Worm (Caenorhabditis elegans) whole organism, L4 larva: Measurements from ENCODE around the gene F09G2.1.
A peak's percentile ranks its signal among the peaks of the same experiment; 100 is the strongest.

Source experiments
- F10B5.3 ChIP-seq: sonication (generic microtip); optimal IDR thresholded peaks from 2 replicates; lab custom pipeline; 2016; ENCODE audit warnings: mild to moderate bottlenecking, missing genetic modification characterization, missing compliant biosample characterization
- F44E2.7 ChIP-seq: fragments of 200-800 bp; sonication (Bioruptor generic); IDR thresholded peaks from 2 replicates; pipeline ENCODE4 v2.1.2; 2022; ENCODE audit warnings: missing genetic modification characterization, missing compliant biosample characterization
- Y105C5A.15 ChIP-seq: fragments of 200-800 bp; sonication (Bioruptor generic); IDR thresholded peaks from 2 replicates; pipeline ENCODE4 v1.3.6; 2022; ENCODE audit warnings: missing genetic modification characterization, missing compliant biosample characterization
- aha-1 ChIP-seq: fragments of 150-350 bp; peaks from one replicate; lab custom pipeline; 2014; ENCODE audit warnings: missing biosample characterization, missing genetic modification characterization
- aly-2 ChIP-seq: sonication (generic microtip); optimal IDR thresholded peaks from 2 replicates; lab custom pipeline; 2018; ENCODE audit warnings: missing biosample characterization, missing genetic modification characterization
- ama-1 ChIP-seq: fragments of 150-350 bp; optimal IDR thresholded peaks from 2 replicates; lab custom pipeline; 2014; ENCODE audit warnings: inconsistent platforms, mixed read lengths
- attf-4 ChIP-seq: sonication (generic microtip); optimal IDR thresholded peaks from 3 replicates; lab custom pipeline; 2017; ENCODE audit warnings: missing biosample characterization, missing genetic modification characterization
- ceh-28 ChIP-seq: fragments of 150-350 bp; optimal IDR thresholded peaks from 2 replicates; lab custom pipeline; 2014; ENCODE audit warnings: missing biosample characterization, missing genetic modification reagents, missing genetic modification characterization
- ceh-32 ChIP-seq: sonication (generic microtip); optimal IDR thresholded peaks from 2 replicates; lab custom pipeline; 2016; ENCODE audit warnings: mild to moderate bottlenecking, missing genetic modification characterization, missing compliant biosample characterization; ENCODE audit not compliant: poor library complexity
- ceh-44 ChIP-seq: fragments of 200-800 bp; sonication (Bioruptor generic); IDR thresholded peaks from 2 replicates; pipeline ENCODE4 v1.3.6; 2022; ENCODE audit warnings: missing genetic modification reagents, missing genetic modification characterization, missing compliant biosample characterization
- ceh-82 ChIP-seq: sonication (generic microtip); optimal IDR thresholded peaks from 2 replicates; lab custom pipeline; 2017; ENCODE audit warnings: missing biosample characterization, missing genetic modification characterization
- cey-2 ChIP-seq: sonication (generic microtip); optimal IDR thresholded peaks from 3 replicates; lab custom pipeline; 2017; ENCODE audit warnings: missing genetic modification characterization, mild to moderate bottlenecking, missing compliant biosample characterization, antibody characterized with exemption, borderline replicate concordance; ENCODE audit not compliant: insufficient read depth
- ctbp-1 ChIP-seq: fragments of 200-800 bp; sonication (Bioruptor generic); IDR thresholded peaks from 2 replicates; pipeline ENCODE4 v1.3.6; 2022; ENCODE audit warnings: missing genetic modification reagents, missing genetic modification characterization, missing compliant biosample characterization
- dmd-9 ChIP-seq: fragments of 200-800 bp; sonication (Bioruptor generic); IDR thresholded peaks from 2 replicates; pipeline ENCODE4 v1.3.6; 2022; ENCODE audit warnings: missing genetic modification reagents, missing genetic modification characterization, missing compliant biosample characterization
- dpl-1 ChIP-seq: fragments of 150-350 bp; optimal IDR thresholded peaks from 2 replicates; lab custom pipeline; 2014; ENCODE audit warnings: missing biosample characterization, missing genetic modification reagents, missing genetic modification characterization
- duxl-1 ChIP-seq: sonication (generic microtip); optimal IDR thresholded peaks from 2 replicates; lab custom pipeline; 2016; ENCODE audit warnings: mild to moderate bottlenecking, missing genetic modification characterization, moderate library complexity, missing compliant biosample characterization; ENCODE audit not compliant: poor library complexity
- egl-27 ChIP-seq: sonication (generic microtip); optimal IDR thresholded peaks from 3 replicates; lab custom pipeline; 2017; ENCODE audit warnings: missing biosample characterization, missing genetic modification reagents, missing genetic modification characterization
- egl-43 ChIP-seq: fragments of 200-800 bp; sonication (Bioruptor generic); IDR thresholded peaks from 2 replicates; pipeline ENCODE4 v1.3.6; 2022; ENCODE audit warnings: missing genetic modification reagents, missing genetic modification characterization, missing compliant biosample characterization
- fos-1 ChIP-seq: fragments of 150-350 bp; optimal IDR thresholded peaks from 2 replicates; lab custom pipeline; 2014; ENCODE audit warnings: missing biosample characterization, missing genetic modification characterization
- hif-1 ChIP-seq, 2 experiments: sonication (generic microtip); optimal IDR thresholded peaks; 2 replicates each; lab custom pipeline; 2016 to 2017; ENCODE audit warnings: missing compliant biosample characterization in 2 of 2, missing genetic modification characterization in 2 of 2, missing genetic modification reagents in 2 of 2, missing genotype in 2 of 2, mild to moderate bottlenecking in 1 of 2
- hlh-11 ChIP-seq: fragments of 200-800 bp; sonication (Bioruptor generic); optimal IDR thresholded peaks from 2 replicates; lab custom pipeline; 2018; ENCODE audit warnings: mild to moderate bottlenecking, missing genetic modification characterization, missing compliant biosample characterization
- hlh-30 ChIP-seq: sonication (generic microtip); optimal IDR thresholded peaks from 2 replicates; lab custom pipeline; 2017; ENCODE audit warnings: antibody characterized with exemption, mild to moderate bottlenecking, missing genetic modification characterization, missing compliant biosample characterization; ENCODE audit not compliant: insufficient read depth
- hmg-1.1 ChIP-seq: fragments of 200-800 bp; sonication (Bioruptor generic); IDR thresholded peaks from 2 replicates; pipeline ENCODE4 v1.3.6; 2022; ENCODE audit warnings: missing genetic modification reagents, missing genetic modification characterization, missing compliant biosample characterization
- lim-7 ChIP-seq: fragments of 200-800 bp; sonication (Bioruptor generic); IDR thresholded peaks from 2 replicates; pipeline ENCODE4 v1.3.6; 2022; ENCODE audit warnings: missing genetic modification characterization, missing compliant biosample characterization
- lin-13 ChIP-seq: fragments of 150-350 bp; optimal IDR thresholded peaks from 2 replicates; lab custom pipeline; 2014; ENCODE audit warnings: missing biosample characterization, missing genetic modification reagents, missing genetic modification characterization
- lin-15B ChIP-seq: fragments of 150-350 bp; sonication (generic microtip); optimal IDR thresholded peaks from 3 replicates; lab custom pipeline; 2014; ENCODE audit warnings: missing biosample characterization, missing genetic modification characterization
- lin-29 ChIP-seq: fragments of 200-800 bp; sonication (Bioruptor generic); IDR thresholded peaks from 2 replicates; pipeline ENCODE4 v1.3.6; 2022; ENCODE audit warnings: missing genetic modification reagents, missing genetic modification characterization, missing compliant biosample characterization
- lin-39 ChIP-seq: fragments of 150-350 bp; optimal IDR thresholded peaks from 2 replicates; lab custom pipeline; 2014; ENCODE audit warnings: missing biosample characterization, missing genetic modification reagents, missing genetic modification characterization
- lsy-2 ChIP-seq, 2 experiments: fragments of 150-350 bp in 1 of 2; sonication (generic microtip) in 1 of 2; optimal IDR thresholded peaks; 2 replicates each; lab custom pipeline; 2014 to 2017; ENCODE audit warnings: missing biosample characterization in 2 of 2, missing genetic modification characterization in 2 of 2
- madf-5 ChIP-seq, 2 experiments: fragments of 200-800 bp; sonication (Bioruptor generic); IDR thresholded peaks; 2 replicates each; pipeline ENCODE4 v1.3.6; 2022; ENCODE audit warnings: missing compliant biosample characterization in 2 of 2, missing genetic modification characterization in 2 of 2
- madf-9 ChIP-seq: fragments of 200-800 bp; sonication (Bioruptor generic); conservative IDR thresholded peaks from 2 replicates; pipeline ENCODE4 v1.3.6; 2022; ENCODE audit warnings: missing genetic modification reagents, missing genetic modification characterization, missing compliant biosample characterization
- mes-2 ChIP-seq: sonication (generic microtip); optimal IDR thresholded peaks from 2 replicates; lab custom pipeline; 2016; ENCODE audit warnings: missing genotype, mild to moderate bottlenecking, missing genetic modification characterization, missing compliant biosample characterization; ENCODE audit not compliant: poor library complexity, severe bottlenecking
- mxl-2 ChIP-seq: fragments of 200-800 bp; sonication (Bioruptor generic); conservative IDR thresholded peaks from 2 replicates; pipeline ENCODE4 v1.3.6; 2022; ENCODE audit warnings: missing genetic modification reagents, missing genetic modification characterization, missing compliant biosample characterization
- nhr-10 ChIP-seq: fragments of 150-350 bp; optimal IDR thresholded peaks from 2 replicates; lab custom pipeline; 2014; ENCODE audit warnings: missing biosample characterization, missing genetic modification characterization
- nhr-111 ChIP-seq: fragments of 200-800 bp; sonication (Bioruptor generic); optimal IDR thresholded peaks from 2 replicates; lab custom pipeline; 2018; ENCODE audit warnings: mild to moderate bottlenecking, missing genetic modification characterization, missing compliant biosample characterization
- nhr-237 ChIP-seq: sonication (generic microtip); optimal IDR thresholded peaks from 2 replicates; lab custom pipeline; 2017; ENCODE audit warnings: missing biosample characterization, missing genetic modification characterization
- nhr-28 ChIP-seq: fragments of 150-350 bp; optimal IDR thresholded peaks from 2 replicates; lab custom pipeline; 2014; ENCODE audit warnings: missing biosample characterization, missing genetic modification characterization
- nhr-41 ChIP-seq: fragments of 200-800 bp; sonication (Bioruptor generic); IDR thresholded peaks from 2 replicates; pipeline ENCODE4 v1.3.6; 2022; ENCODE audit warnings: missing genetic modification reagents, missing genetic modification characterization, missing compliant biosample characterization
- nhr-42 ChIP-seq: fragments of 200-800 bp; sonication (Bioruptor generic); IDR thresholded peaks from 2 replicates; pipeline ENCODE4 v1.3.6; 2022; ENCODE audit warnings: missing genetic modification characterization, missing compliant biosample characterization
- nhr-48 ChIP-seq: sonication (generic microtip); optimal IDR thresholded peaks from 2 replicates; lab custom pipeline; 2016; ENCODE audit warnings: mild to moderate bottlenecking, missing genetic modification characterization, missing compliant biosample characterization
- nhr-77 ChIP-seq: fragments of 150-350 bp; optimal IDR thresholded peaks from 2 replicates; lab custom pipeline; 2014; ENCODE audit warnings: missing biosample characterization, missing genetic modification characterization
- saeg-2 ChIP-seq: fragments of 200-800 bp; sonication (Bioruptor generic); IDR thresholded peaks from 2 replicates; pipeline ENCODE4 v1.3.6; 2022; ENCODE audit warnings: missing genetic modification reagents, missing genetic modification characterization, missing compliant biosample characterization
- sdz-12 ChIP-seq: fragments of 200-800 bp; sonication (Bioruptor generic); optimal IDR thresholded peaks from 2 replicates; lab custom pipeline; 2018; ENCODE audit warnings: mild to moderate bottlenecking, missing genetic modification characterization, missing compliant biosample characterization
- set-16 ChIP-seq: fragments of 200-800 bp; sonication (Bioruptor generic); IDR thresholded peaks from 2 replicates; pipeline ENCODE4 v1.3.6; 2022; ENCODE audit warnings: missing genetic modification reagents, missing genetic modification characterization, missing compliant biosample characterization
- spr-3 ChIP-seq: fragments of 200-800 bp; sonication (Bioruptor generic); optimal IDR thresholded peaks from 2 replicates; lab custom pipeline; 2018; ENCODE audit warnings: mild to moderate bottlenecking, missing genetic modification characterization, missing compliant biosample characterization
- tag-97 ChIP-seq: fragments of 200-800 bp; sonication (Bioruptor generic); IDR thresholded peaks from 2 replicates; pipeline ENCODE4 v1.3.6; 2022; ENCODE audit warnings: missing genetic modification characterization, missing compliant biosample characterization
- vab-7 ChIP-seq: fragments of 200-800 bp; sonication (Bioruptor generic); IDR thresholded peaks from 2 replicates; pipeline ENCODE4 v1.3.6; 2022; ENCODE audit warnings: missing genetic modification reagents, missing genetic modification characterization, missing compliant biosample characterization
- zag-1 ChIP-seq: fragments of 150-350 bp; optimal IDR thresholded peaks from 2 replicates; lab custom pipeline; 2014; ENCODE audit warnings: missing biosample characterization, missing genetic modification characterization
- zfp-2 ChIP-seq: sonication (generic microtip); optimal IDR thresholded peaks from 2 replicates; lab custom pipeline; 2016; ENCODE audit warnings: mild to moderate bottlenecking, missing genetic modification characterization, missing compliant biosample characterization
- zfp-3 ChIP-seq: fragments of 200-800 bp; sonication (Bioruptor generic); conservative IDR thresholded peaks from 2 replicates; pipeline ENCODE4 v1.3.6; 2022; ENCODE audit warnings: missing genetic modification reagents, missing genetic modification characterization, missing compliant biosample characterization
- zip-11 ChIP-seq: fragments of 200-800 bp; sonication (Bioruptor generic); IDR thresholded peaks from 2 replicates; pipeline ENCODE4 v1.3.6; 2022; ENCODE audit warnings: missing genetic modification characterization, missing compliant biosample characterization
- zip-2 ChIP-seq: fragments of 150-350 bp; optimal IDR thresholded peaks from 2 replicates; lab custom pipeline; 2014; ENCODE audit warnings: missing biosample characterization, missing genetic modification characterization

The F09G2.1 gene

DNA sequence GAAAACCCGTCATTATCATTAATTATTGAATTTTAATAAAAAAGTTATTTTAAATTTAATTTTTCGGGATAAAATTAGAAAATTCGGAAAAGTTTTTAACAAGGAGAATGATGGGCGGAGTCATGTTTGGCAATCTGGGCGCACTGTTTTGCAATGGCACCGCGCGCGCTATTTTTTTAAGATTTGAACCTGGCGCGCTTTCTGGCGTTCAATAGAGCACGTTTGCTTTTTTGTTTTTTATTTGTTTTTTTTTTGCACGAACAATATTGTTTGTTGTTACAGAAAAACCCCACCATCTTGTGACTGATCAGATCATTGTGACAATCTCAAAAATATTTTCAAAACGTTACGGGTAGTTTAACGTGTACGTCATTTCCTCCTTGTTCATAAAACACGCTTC is 37.1 kb downstream of the F09G2.1 start, which contains the start of gene hyls-1 (continued):
- TF ChIP-seq lin-15B (tag; lab: Kevin White, UChicago) (peak; percentile 54), zag-1 (tag; lab: Kevin White, UChicago) (no peak), hmg-1.1 (GFP tag; lab: Robert Waterston, UW) (peak; percentile 77), nhr-77 (tag; lab: Kevin White, UChicago) (peak; percentile 71), hlh-30 (tag; lab: Kevin White, UChicago) (peak; percentile 85), zip-2 (no peak), spr-3 (no peak), sdz-12 (GFP tag; lab: Kevin White, UChicago) (no peak), zfp-2 (tag; lab: Kevin White, UChicago) (peak; percentile 27), duxl-1 (tag; lab: Kevin White, UChicago) (peak; percentile 66), madf-9 (GFP tag; lab: Robert Waterston, UW) (no peak), ceh-82 (tag; lab: Kevin White, UChicago) (no peak), F44E2.7 (no peak), attf-4 (tag; lab: Kevin White, UChicago) (no peak), nhr-42 (GFP tag; lab: Robert Waterston, UW) (0 out of 2 replicates have a peak, but pooled peaks have one; percentile 37), lin-29 (peak; percentile 67; the same call in 1 of the 2 replicates), fos-1 (tag; lab: Kevin White, UChicago) (no peak), nhr-111 (GFP tag; lab: Kevin White, UChicago) (no peak), ctbp-1 (GFP tag; lab: Robert Waterston, UW) (no peak), set-16 (GFP tag; lab: Robert Waterston, UW) (no peak), hif-1 (tag; optimal IDR thresholded peaks at IDR 0.05; lab: Kevin White, UChicago) (peak in 1 of 2 experiments; percentile 84), ceh-28 (tag; lab: Kevin White, UChicago) (no peak), lin-13 (GFP tag; lab: Kevin White, UChicago) (peak; percentile 65), ceh-44 (GFP tag; lab: Robert Waterston, UW) (no peak), egl-27 (tag; lab: Kevin White, UChicago) (peak; percentile 32), mxl-2 (no peak), hlh-11 (tag; lab: Kevin White, UChicago) (peak; percentile 50), egl-43 (GFP tag; lab: Robert Waterston, UW) (no peak), aly-2 (tag; lab: Kevin White, UChicago) (no peak), dpl-1 (GFP tag; lab: Kevin White, UChicago) (peak; percentile 93), tag-97 (GFP tag; lab: Robert Waterston, UW) (no peak), F10B5.3 (no peak), lim-7 (GFP tag; lab: Robert Waterston, UW) (no peak), lsy-2 (tag; optimal IDR thresholded peaks at IDR 0.05; lab: Kevin White, UChicago) (peak in 1 of 2 experiments; percentile 86), ama-1 (lab: Kevin White, UChicago) (peak; percentile 27), zfp-3 (GFP tag; lab: Robert Waterston, UW) (0 out of 2 replicates have a peak, but pooled peaks have one; percentile 37), dmd-9 (GFP tag; lab: Robert Waterston, UW) (no peak), nhr-10 (tag; lab: Kevin White, UChicago) (no peak), nhr-237 (tag; lab: Kevin White, UChicago) (no peak), nhr-41 (no peak), saeg-2 (no peak), cey-2 (tag; lab: Kevin White, UChicago) (no peak), zip-11 (GFP tag; lab: Robert Waterston, UW) (no peak), nhr-48 (tag; lab: Kevin White, UChicago) (peak; percentile 40), Y105C5A.15 (GFP tag; lab: Robert Waterston, UW) (no peak), lin-39 (tag; lab: Kevin White, UChicago) (no peak), vab-7 (GFP tag; lab: Robert Waterston, UW) (no peak), aha-1 (tag; lab: Kevin White, UChicago) (peak; percentile 89), madf-5 (GFP tag; IDR thresholded peaks at IDR 0.05; lab: Robert Waterston, UW) (no peak), ceh-32 (no peak), nhr-28 (peak; percentile 53), mes-2 (tag; lab: Kevin White, UChicago) (peak; percentile 92)
